Worm (Caenorhabditis elegans) whole organism, L3 larva: Measurements from ENCODE around the gene K09F6.9.
"Not testable (repeated sequence)": the region's sequence is repeated elsewhere in the genome, so short reads cannot be mapped to it uniquely, and the experiment has no call there.

Source experiments
- R02D3.7 ChIP-seq: fragments of 150-350 bp; optimal IDR thresholded peaks from 2 replicates; lab custom pipeline; 2014; ENCODE audit warnings: missing biosample characterization, missing genetic modification characterization
- ZK546.5 ChIP-seq: sonication (generic microtip); optimal IDR thresholded peaks from 2 replicates; lab custom pipeline; 2017; ENCODE audit warnings: missing biosample characterization, missing genetic modification characterization
- aly-2 ChIP-seq: fragments of 150-350 bp; optimal IDR thresholded peaks from 2 replicates; lab custom pipeline; 2014; ENCODE audit warnings: missing biosample characterization, missing genetic modification characterization
- ama-1 ChIP-seq: fragments of 150-350 bp; optimal IDR thresholded peaks from 2 replicates; lab custom pipeline; 2018
- ceh-28 ChIP-seq: fragments of 150-350 bp; optimal IDR thresholded peaks from 2 replicates; lab custom pipeline; 2014; ENCODE audit warnings: missing biosample characterization, missing genetic modification reagents, missing genetic modification characterization
- ceh-82 ChIP-seq: fragments of 150-350 bp; optimal IDR thresholded peaks from 2 replicates; lab custom pipeline; 2014; ENCODE audit warnings: missing biosample characterization, missing genetic modification characterization
- ceh-9 ChIP-seq: sonication (generic microtip); optimal IDR thresholded peaks from 2 replicates; lab custom pipeline; 2018; ENCODE audit warnings: missing biosample characterization, missing genetic modification characterization
- daf-12 ChIP-seq: fragments of 150-350 bp; optimal IDR thresholded peaks from 2 replicates; lab custom pipeline; 2014; ENCODE audit warnings: missing biosample characterization, missing genetic modification reagents, missing genetic modification characterization
- egl-27 ChIP-seq: sonication (generic microtip); optimal IDR thresholded peaks from 4 replicates; lab custom pipeline; 2017; ENCODE audit warnings: missing biosample characterization, missing genetic modification reagents, missing genetic modification characterization
- egl-5 ChIP-seq: fragments of 150-350 bp; optimal IDR thresholded peaks from 2 replicates; lab custom pipeline; 2017; ENCODE audit warnings: missing biosample characterization, missing genetic modification reagents, missing genetic modification characterization, inconsistent platforms
- elt-1 ChIP-seq: fragments of 150-350 bp; optimal IDR thresholded peaks from 2 replicates; lab custom pipeline; 2014; ENCODE audit warnings: missing biosample characterization, missing genetic modification characterization
- elt-2 ChIP-seq: sonication (generic microtip); optimal IDR thresholded peaks from 2 replicates; lab custom pipeline; 2016; ENCODE audit warnings: missing genetic modification reagents, mild to moderate bottlenecking, missing genetic modification characterization, missing compliant biosample characterization
- elt-3 ChIP-seq, 3 experiments: fragments of 150-350 bp in 1 of 3; sonication (generic microtip) in 2 of 3; optimal IDR thresholded peaks; 2 replicates in 2 of 3; 4 replicates in 1 of 3; lab custom pipeline; 2014 to 2017; ENCODE audit warnings: missing biosample characterization in 3 of 3, missing genetic modification characterization in 3 of 3
- fkh-10 ChIP-seq: sonication (generic microtip); optimal IDR thresholded peaks from 2 replicates; lab custom pipeline; 2017; ENCODE audit warnings: missing biosample characterization, missing genetic modification reagents, missing genetic modification characterization
- fos-1 ChIP-seq: fragments of 150-350 bp; optimal IDR thresholded peaks from 2 replicates; lab custom pipeline; 2014; ENCODE audit warnings: missing biosample characterization, missing genetic modification characterization
- hmg-11 ChIP-seq: sonication (generic microtip); optimal IDR thresholded peaks from 2 replicates; lab custom pipeline; 2016; ENCODE audit warnings: missing genetic modification characterization, missing compliant biosample characterization
- jun-1 ChIP-seq: fragments of 150-350 bp; optimal IDR thresholded peaks from 2 replicates; lab custom pipeline; 2014; ENCODE audit warnings: missing biosample characterization, missing genetic modification reagents, missing genetic modification characterization
- lin-15B ChIP-seq: fragments of 150-350 bp; optimal IDR thresholded peaks from 2 replicates; lab custom pipeline; 2014; ENCODE audit warnings: missing biosample characterization, missing genetic modification characterization
- lin-39 ChIP-seq: fragments of 150-350 bp; optimal IDR thresholded peaks from 2 replicates; lab custom pipeline; 2018; ENCODE audit warnings: missing biosample characterization, missing genetic modification reagents, missing genetic modification characterization
- lsy-12 ChIP-seq: sonication (generic microtip); optimal IDR thresholded peaks from 2 replicates; lab custom pipeline; 2016; ENCODE audit warnings: mild to moderate bottlenecking, missing genetic modification characterization, missing compliant biosample characterization
- mdl-1 ChIP-seq: fragments of 150-350 bp; optimal IDR thresholded peaks from 2 replicates; lab custom pipeline; 2014; ENCODE audit warnings: missing biosample characterization, missing genetic modification characterization
- mml-1 ChIP-seq: fragments of 150-350 bp; sonication (generic microtip); optimal IDR thresholded peaks from 3 replicates; lab custom pipeline; 2014; ENCODE audit warnings: missing biosample characterization, missing genetic modification characterization
- nhr-11 ChIP-seq: fragments of 150-350 bp; optimal IDR thresholded peaks from 2 replicates; lab custom pipeline; 2014; ENCODE audit warnings: missing biosample characterization, missing genetic modification characterization
- nhr-12 ChIP-seq: fragments of 150-350 bp; optimal IDR thresholded peaks from 2 replicates; lab custom pipeline; 2014; ENCODE audit warnings: missing biosample characterization, missing genetic modification characterization
- nhr-25 ChIP-seq: sonication (generic microtip); optimal IDR thresholded peaks from 2 replicates; lab custom pipeline; 2017; ENCODE audit warnings: missing biosample characterization, missing genetic modification characterization
- nhr-28 ChIP-seq: fragments of 150-350 bp; optimal IDR thresholded peaks from 2 replicates; lab custom pipeline; 2014; ENCODE audit warnings: missing biosample characterization, missing genetic modification characterization
- nhr-67 ChIP-seq: fragments of 150-350 bp; optimal IDR thresholded peaks from 2 replicates; lab custom pipeline; 2014; ENCODE audit warnings: missing biosample characterization, missing genetic modification characterization
- nhr-76 ChIP-seq: fragments of 150-350 bp; sonication (generic microtip); optimal IDR thresholded peaks from 5 replicates; lab custom pipeline; 2014; ENCODE audit warnings: missing biosample characterization, missing genetic modification characterization
- nhr-77 ChIP-seq: fragments of 150-350 bp; optimal IDR thresholded peaks from 2 replicates; lab custom pipeline; 2014; ENCODE audit warnings: missing biosample characterization, missing genetic modification characterization
- pha-4 ChIP-seq: fragments of 150-350 bp; optimal IDR thresholded peaks from 2 replicates; lab custom pipeline; 2014; ENCODE audit warnings: missing biosample characterization, missing genetic modification reagents, missing genetic modification characterization
- sea-2 ChIP-seq: fragments of 150-350 bp; sonication (generic microtip); optimal IDR thresholded peaks from 4 replicates; lab custom pipeline; 2014; ENCODE audit warnings: missing biosample characterization, missing genetic modification reagents, missing genetic modification characterization
- skn-1 ChIP-seq: fragments of 150-350 bp; optimal IDR thresholded peaks from 2 replicates; lab custom pipeline; 2014; ENCODE audit warnings: missing biosample characterization, missing genetic modification characterization
- unc-39 ChIP-seq: sonication (generic microtip); optimal IDR thresholded peaks from 4 replicates; lab custom pipeline; 2017; ENCODE audit warnings: missing biosample characterization, missing genetic modification characterization
- unc-62 ChIP-seq: fragments of 150-350 bp; sonication (generic microtip); optimal IDR thresholded peaks from 4 replicates; lab custom pipeline; 2014; ENCODE audit warnings: missing biosample characterization, missing genetic modification reagents, missing genetic modification characterization
- zag-1 ChIP-seq: fragments of 150-350 bp; optimal IDR thresholded peaks from 2 replicates; lab custom pipeline; 2014; ENCODE audit warnings: missing biosample characterization, missing genetic modification characterization
- ztf-4 ChIP-seq: fragments of 150-350 bp; optimal IDR thresholded peaks from 2 replicates; lab custom pipeline; 2014; ENCODE audit warnings: missing biosample characterization, missing genetic modification characterization

The K09F6.9 gene

ce11 chrII:2273750-2274149 lies 8.7 kb downstream of the K09F6.9 start:
- TF ChIP-seq egl-27 (tag; lab: Kevin White, UChicago) (no peak), zag-1 (tag; lab: Kevin White, UChicago) (no peak), ama-1 (no peak), lin-15B (tag; lab: Kevin White, UChicago) (no peak), unc-39 (tag; lab: Kevin White, UChicago) (no peak)

DNA sequence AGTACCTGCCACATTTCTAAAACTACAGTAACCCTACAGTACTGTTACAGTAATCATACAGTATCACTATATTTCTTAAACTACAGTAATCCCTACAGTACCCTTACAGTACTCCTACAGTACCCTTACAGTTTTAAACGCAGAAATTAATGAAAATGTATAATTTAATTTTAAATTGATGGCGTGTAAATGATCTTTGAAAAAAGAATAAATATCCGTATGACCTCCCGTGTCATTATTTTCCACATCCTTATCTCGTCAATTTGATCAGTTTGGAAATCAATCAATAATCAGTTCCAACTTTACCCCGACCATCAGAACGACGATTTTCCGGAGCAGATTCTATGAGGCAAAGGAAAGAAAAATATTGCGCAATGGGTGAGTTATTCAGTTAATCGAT lies 27.6 kb downstream of the K09F6.9 start, which contains the start of gene K09F6.3:
TSS of gene K09F6.3 (plus strand) at position 301 of the 400 bp plus-strand sequence.
- TF ChIP-seq egl-5 (tag; lab: Kevin White, UChicago); R02D3.7; ceh-28 (tag; lab: Kevin White, UChicago): not testable (repeated sequence)

DNA sequence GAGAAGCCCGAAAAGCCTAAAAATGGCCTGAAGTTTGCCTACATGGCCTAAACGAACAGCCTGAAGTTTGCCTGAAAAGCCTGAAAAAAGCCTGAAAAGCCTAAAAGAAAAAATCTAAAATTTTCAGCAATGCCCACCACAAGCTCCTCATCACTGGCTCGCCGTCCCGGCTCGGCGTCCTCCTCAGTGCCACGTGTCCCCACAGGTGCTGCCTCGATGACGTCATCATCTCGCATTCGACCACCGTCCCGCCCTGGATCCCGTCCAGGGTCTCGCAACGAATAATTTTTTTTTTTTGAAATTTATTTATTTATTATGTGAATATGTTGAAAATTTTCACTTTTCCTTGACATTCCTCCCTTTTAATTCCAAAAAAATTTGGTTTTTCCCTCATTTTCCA lies 28.8 kb downstream of the K09F6.9 start:
- TF ChIP-seq elt-1 (tag; lab: Kevin White, UChicago), result no peak
- no peak for TF ChIP-seq mml-1 (tag; lab: Kevin White, UChicago)
- no peak for TF ChIP-seq pha-4 (tag; lab: Kevin White, UChicago)
- no peak for TF ChIP-seq ceh-9 (tag; lab: Kevin White, UChicago)
- no peak for TF ChIP-seq egl-5 (tag; lab: Kevin White, UChicago)
- no peak for TF ChIP-seq nhr-11
- no peak for TF ChIP-seq lsy-12
- TF ChIP-seq nhr-76, result no peak
- TF ChIP-seq fkh-10 (GFP tag; lab: Kevin White, UChicago), result no peak
- no peak for TF ChIP-seq nhr-25 (tag; lab: Kevin White, UChicago)
- TF ChIP-seq nhr-28 (tag; lab: Kevin White, UChicago), result no peak

- TF ChIP-seq elt-3 (tag; optimal IDR thresholded peaks at IDR 0.05; lab: Kevin White, UChicago) (no peak), jun-1 (no peak), fos-1 (no peak), fkh-10 (GFP tag; lab: Kevin White, UChicago) (no peak)
Measured at ce11 chrII:2251617-2252016, 30.9 kb downstream of the K09F6.9 start.

ce11 chrII:2243342-2243741 lies 39.2 kb downstream of the K09F6.9 start, which contains the start of gene F54A3.2:
Gene F54A3.2 (plus strand): TSS chrII:2243642.
- TF ChIP-seq ceh-82 (tag; lab: Kevin White, UChicago) (no peak), nhr-67 (tag; lab: Kevin White, UChicago) (no peak), unc-62 (GFP tag; lab: Kevin White, UChicago) (no peak), aly-2 (tag; lab: Kevin White, UChicago) (no peak), elt-2 (tag; lab: Kevin White, UChicago) (no peak), sea-2 (GFP tag; lab: Kevin White, UChicago) (no peak), nhr-12 (tag; lab: Kevin White, UChicago) (no peak), daf-12 (tag; lab: Kevin White, UChicago) (no peak), lin-39 (tag; lab: Kevin White, UChicago) (no peak), ztf-4 (tag; lab: Kevin White, UChicago) (no peak), hmg-11 (no peak), fos-1 (no peak), nhr-77 (tag; lab: Kevin White, UChicago) (no peak), zag-1 (tag; lab: Kevin White, UChicago) (no peak), lsy-12 (no peak), ZK546.5 (tag; lab: Kevin White, UChicago) (no peak), mdl-1 (tag; lab: Kevin White, UChicago) (no peak), egl-27 (tag; lab: Kevin White, UChicago) (no peak), unc-39 (tag; lab: Kevin White, UChicago) (no peak), skn-1 (tag; lab: Kevin White, UChicago) (no peak)
